Worm (Caenorhabditis elegans): ENCODE results near the gene C54D10.5.

C54D10.5 gene

DNA sequence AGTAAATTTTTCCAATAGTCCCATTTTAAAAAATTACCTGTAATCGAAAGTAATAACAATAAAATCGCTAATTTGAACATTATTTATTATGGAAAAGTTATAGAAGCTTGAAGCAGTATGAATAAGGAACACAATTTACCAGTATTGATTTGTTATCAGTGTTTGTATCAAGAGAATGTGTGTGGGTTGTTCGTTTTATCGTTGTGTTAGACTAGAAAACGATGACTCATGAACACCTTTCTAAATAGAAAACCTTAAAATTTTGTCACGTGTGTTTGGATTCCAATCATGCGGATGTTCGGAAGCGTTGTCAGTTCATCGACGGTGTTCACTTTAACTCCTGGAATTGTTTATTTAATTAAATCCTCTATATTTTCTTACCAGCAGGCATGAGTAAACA, 3.0 kb downstream of the C54D10.5 start, which contains the start of gene C54D10.13:
Gene C54D10.13 (minus strand): TSS at position 179 of the 400 bp plus-strand sequence.
- TF ChIP-seq lag-1 (GFP tag; IDR thresholded peaks at IDR 0.05) (no peak), attf-5 (GFP tag; optimal IDR thresholded peaks at IDR 0.05) (no peak), nhr-179 (tag; optimal IDR thresholded peaks at IDR 0.05) (no peak)

DNA sequence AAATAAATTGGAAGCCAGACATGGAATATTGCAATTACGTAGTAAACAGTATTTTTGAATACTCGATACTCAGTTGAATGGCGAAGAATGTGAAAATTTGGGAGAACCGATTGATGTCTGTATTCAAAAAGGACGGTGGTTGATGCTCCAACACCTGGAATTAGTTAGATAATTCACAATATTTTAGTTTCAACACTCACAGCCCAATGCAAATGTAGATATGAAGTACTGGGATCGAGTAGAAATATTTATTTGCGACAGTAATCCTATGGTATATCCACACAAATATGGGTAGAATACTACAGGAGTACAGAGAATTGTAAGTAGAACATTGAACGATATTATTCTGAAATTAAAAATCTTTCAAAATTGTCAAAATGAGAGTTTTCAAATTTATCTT, 4.0 kb downstream of the C54D10.5 start:
- TF ChIP-seq cebp-2 (GFP tag; IDR thresholded peaks at IDR 0.05) (no peak), ceh-27 (GFP tag; optimal IDR thresholded peaks at IDR 0.05) (no peak), nhr-179 (tag; optimal IDR thresholded peaks at IDR 0.05) (no peak), rec-8 (tag; optimal IDR thresholded peaks at IDR 0.05) (no peak), bed-2 (GFP tag; IDR thresholded peaks at IDR 0.05) (no peak), let-526 (GFP tag; IDR thresholded peaks at IDR 0.05) (no peak), aptf-3 (GFP tag; IDR thresholded peaks at IDR 0.05) (no peak), mcd-1 (GFP tag; IDR thresholded peaks at IDR 0.05) (no peak), madf-3 (GFP tag; IDR thresholded peaks at IDR 0.05) (no peak)

DNA sequence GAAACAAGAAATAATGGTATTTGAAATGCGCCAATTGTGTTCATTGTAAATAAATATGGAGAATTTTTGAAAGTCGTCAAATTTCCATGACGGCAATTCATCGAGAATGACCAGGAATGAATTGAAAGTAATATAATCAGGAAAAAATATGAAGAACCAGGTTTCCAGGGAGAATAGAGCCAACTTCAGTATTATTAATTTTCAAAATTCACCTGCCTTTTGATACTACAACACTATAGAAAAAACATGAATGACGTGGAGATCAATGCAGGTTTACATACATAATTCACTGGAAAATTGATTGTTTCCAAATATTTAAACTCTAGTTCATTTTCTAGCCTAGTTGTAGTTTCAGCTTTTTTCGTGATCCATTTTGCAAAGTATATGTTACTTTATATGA, 4.6 kb downstream of the C54D10.5 start, which contains the start of gene srh-25:
Gene srh-25 (minus strand): TSS at position 101 of the 400 bp plus-strand sequence.
- TF ChIP-seq F22D6.2 (tag; optimal IDR thresholded peaks at IDR 0.05) (no peak), Y67H2A.10 (GFP tag; conservative IDR thresholded peaks at IDR 0.05) (no peak), ccch-3 (GFP tag; optimal IDR thresholded peaks at IDR 0.05) (no peak), dox-1 (GFP tag; IDR thresholded peaks at IDR 0.05) (no peak), fkh-3 (tag; optimal IDR thresholded peaks at IDR 0.05) (no peak), egl-44 (GFP tag; IDR thresholded peaks at IDR 0.05) (no peak), egl-18 (GFP tag; IDR thresholded peaks at IDR 0.05) (no peak), atf-7 (tag; optimal IDR thresholded peaks at IDR 0.05) (no peak)

DNA sequence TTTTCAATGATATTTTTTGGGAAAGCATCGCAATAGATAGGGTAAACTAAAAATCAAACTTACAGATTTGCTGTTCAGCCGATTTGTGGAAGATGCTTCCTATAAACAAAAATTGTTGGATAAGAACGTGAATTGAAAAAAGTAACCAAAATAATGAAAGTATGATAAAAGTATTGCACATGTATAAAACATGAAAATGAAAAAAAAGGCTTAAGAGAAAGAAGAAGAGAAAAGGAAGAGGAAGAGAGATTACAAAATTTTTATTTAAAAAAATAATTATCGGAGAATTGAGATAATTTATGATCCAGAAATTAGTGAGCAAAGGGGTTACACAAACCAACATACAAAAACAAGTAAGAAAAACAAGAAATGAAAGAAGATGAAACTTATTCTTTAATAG, 12.3 kb downstream of the C54D10.5 start, which contains the start of gene pals-37:
Gene pals-37 (minus strand): TSS at position 101 of the 400 bp plus-strand sequence.
- no peak for TF ChIP-seq bed-2 (GFP tag; IDR thresholded peaks at IDR 0.05)
- no peak for TF ChIP-seq snpc-1.3 (tag; optimal IDR thresholded peaks at IDR 0.05; ENCODE audit: insufficient read depth)
- TF ChIP-seq B0019.2 (GFP tag; conservative IDR thresholded peaks at IDR 0.05): no peak
- TF ChIP-seq rcor-1 (GFP tag; IDR thresholded peaks at IDR 0.05): no peak
- TF ChIP-seq K12H6.12 (tag; optimal IDR thresholded peaks at IDR 0.05): no peak
- no peak for TF ChIP-seq nfya-1 (tag; optimal IDR thresholded peaks at IDR 0.05; ENCODE audit: borderline replicate concordance, insufficient read depth)
- TF ChIP-seq Y53G8AR.9 (GFP tag; conservative IDR thresholded peaks at IDR 0.05): no peak
- TF ChIP-seq ztf-26 (tag; optimal IDR thresholded peaks at IDR 0.05): no peak
- TF ChIP-seq madf-8 (GFP tag; conservative IDR thresholded peaks at IDR 0.05): no peak
- TF ChIP-seq Y95B8A.8 (GFP tag; IDR thresholded peaks at IDR 0.05): no peak
- no peak for TF ChIP-seq repo-1 (tag; optimal IDR thresholded peaks at IDR 0.05)
- no peak for TF ChIP-seq hsf-1 (GFP tag; IDR thresholded peaks at IDR 0.05)
- no peak for TF ChIP-seq F10E7.11 (tag; optimal IDR thresholded peaks at IDR 0.05)
- TF ChIP-seq akir-1 (GFP tag; optimal IDR thresholded peaks at IDR 0.05): no peak
- no peak for TF ChIP-seq unc-130 (GFP tag; optimal IDR thresholded peaks at IDR 0.05)
- TF ChIP-seq ztf-18 (tag; optimal IDR thresholded peaks at IDR 0.05): no peak
